Fruit fly (Drosophila melanogaster) whole organism, pupa: ENCODE data around the gene Mzt1.

ENCODE experiments used
- CG13204 ChIP-seq: fragments of 200-800 bp; sonication (Bioruptor generic); optimal IDR thresholded peaks from 2 replicates; lab custom pipeline; 2018; ENCODE audit warnings: missing biosample characterization, mild to moderate bottlenecking, missing genetic modification characterization, moderate library complexity
- CG17806 ChIP-seq: fragments of 200-800 bp; sonication (Bioruptor generic); optimal IDR thresholded peaks from 2 replicates; lab custom pipeline; 2018; ENCODE audit warnings: missing biosample characterization, mild to moderate bottlenecking, missing genetic modification characterization, moderate library complexity
- CG9948 ChIP-seq: fragments of 200-800 bp; sonication (Bioruptor generic); optimal IDR thresholded peaks from 2 replicates; lab custom pipeline; 2018; ENCODE audit warnings: missing biosample characterization, mild to moderate bottlenecking, missing genetic modification characterization, moderate library complexity
- EcR ChIP-seq: fragments of 200-800 bp; sonication (Bioruptor generic); optimal IDR thresholded peaks from 3 replicates; lab custom pipeline; 2019; ENCODE audit warnings: missing biosample characterization, missing genetic modification characterization, mild to moderate bottlenecking, moderate library complexity, missing genetic modification reagents
- Ets98B ChIP-seq: fragments of 200-800 bp; sonication (Bioruptor generic); IDR thresholded peaks from 2 replicates; pipeline ENCODE4 v1.3.6; 2022; ENCODE audit warnings: missing biosample characterization, missing genetic modification characterization

DNA sequence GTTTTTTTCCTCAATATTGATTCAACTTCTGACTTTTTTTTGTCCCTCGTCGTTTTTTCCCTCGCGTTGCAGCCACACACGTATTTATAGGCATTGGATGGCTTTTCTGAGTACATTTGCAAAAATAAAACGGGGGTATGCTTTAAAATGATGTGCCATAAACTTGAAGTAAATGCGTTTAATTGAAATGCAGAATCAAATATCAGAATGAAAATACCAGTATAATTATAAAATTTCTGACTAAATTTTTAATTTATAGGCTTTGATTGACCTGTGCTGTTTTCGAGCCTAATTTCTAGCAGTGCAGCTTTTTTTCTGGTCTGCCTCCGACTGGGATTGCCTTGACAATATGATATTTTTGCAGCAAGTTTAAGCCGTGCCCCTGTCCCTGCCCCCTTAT lies 42.3 kb downstream of the Mzt1 start:
- peak; percentile 83 for TF ChIP-seq CG17806 (tag; lab: Kevin White, UChicago)
- no peak for TF ChIP-seq CG13204 (GFP tag; lab: Kevin White, UChicago)
- peak; percentile 75 for TF ChIP-seq CG9948 (tag; lab: Kevin White, UChicago)
- TF ChIP-seq EcR (GFP tag; lab: Kevin White, UChicago) = no peak
- TF ChIP-seq Ets98B (GFP tag; lab: Robert Waterston, UW) = peak; percentile 87
